Worm (Caenorhabditis elegans): ENCODE data around the gene ZK105.14.

DNA sequence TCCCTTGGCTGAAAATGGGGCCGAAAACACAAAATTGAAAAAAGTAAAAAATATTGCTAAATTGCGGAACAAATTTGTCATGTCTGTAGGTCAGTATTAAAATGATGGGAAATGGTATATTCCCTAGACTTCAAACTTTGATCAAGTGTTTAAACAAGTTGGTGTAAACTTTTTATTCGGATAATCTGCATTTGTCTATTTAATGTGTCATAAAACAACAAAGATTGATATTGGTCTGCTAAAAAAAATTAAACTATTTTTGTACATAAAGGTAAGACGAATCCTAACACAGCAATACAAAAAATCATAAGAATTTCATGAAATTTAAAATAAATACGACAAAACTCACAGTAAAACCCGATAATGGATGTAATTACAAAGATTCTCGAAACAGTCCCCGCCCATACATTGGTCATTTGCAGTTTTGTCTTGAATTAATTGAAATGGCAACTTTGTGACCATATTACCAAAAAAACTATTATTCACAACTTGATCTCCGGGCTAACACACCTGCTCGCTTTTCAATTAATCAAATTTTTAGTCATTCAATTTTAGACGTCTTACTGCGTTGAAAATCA is 2.2 kb upstream of the ZK105.14 start, which contains the start of the genes ZK105.6 and ZK105.8:
- TF ChIP-seq atf-7 (tag; optimal IDR thresholded peaks at IDR 0.05) = no peak
- TF ChIP-seq attf-5 (GFP tag; optimal IDR thresholded peaks at IDR 0.05) = no peak
- TF ChIP-seq ceh-40 (GFP tag; IDR thresholded peaks at IDR 0.05) = no peak
- no peak for TF ChIP-seq F55B11.4 (tag; optimal IDR thresholded peaks at IDR 0.05; ENCODE audit: borderline replicate concordance, insufficient read depth)
- no peak for TF ChIP-seq ztf-28 (GFP tag; IDR thresholded peaks at IDR 0.05)
- no peak for TF ChIP-seq sdz-38 (tag; optimal IDR thresholded peaks at IDR 0.05)
- TF ChIP-seq Y53G8AR.9 (GFP tag; conservative IDR thresholded peaks at IDR 0.05) = no peak
- TF ChIP-seq lir-1 (GFP tag; conservative IDR thresholded peaks at IDR 0.05) = no peak
- TF ChIP-seq nhr-27 (tag; optimal IDR thresholded peaks at IDR 0.05) = no peak
- TF ChIP-seq tlf-1 (GFP tag; optimal IDR thresholded peaks at IDR 0.05) = no peak
